Worm (Caenorhabditis elegans) whole organism, mixed stage, embryonic: ENCODE measurements around the gene fbxa-220.

Experiments
- M03D4.4 ChIP-seq: sonication (generic microtip); optimal IDR thresholded peaks from 2 replicates; lab custom pipeline; 2017; ENCODE audit warnings: mild to moderate bottlenecking, missing genetic modification characterization, missing compliant biosample characterization
- bed-3 ChIP-seq: fragments of 200-800 bp; sonication (Bioruptor generic); optimal IDR thresholded peaks from 3 replicates; lab custom pipeline; 2018; ENCODE audit warnings: mild to moderate bottlenecking, missing genetic modification characterization, moderate library complexity, missing compliant biosample characterization
- blmp-1 ChIP-seq: fragments of 150-350 bp; optimal IDR thresholded peaks from 2 replicates; lab custom pipeline; 2014; ENCODE audit warnings: missing biosample characterization, missing genetic modification characterization
- ceh-39 ChIP-seq: fragments of 150-350 bp; optimal IDR thresholded peaks from 2 replicates; lab custom pipeline; 2014; ENCODE audit warnings: missing biosample characterization, missing genetic modification characterization
- ceh-43 ChIP-seq: fragments of 200-800 bp; sonication (Bioruptor generic); optimal IDR thresholded peaks from 2 replicates; lab custom pipeline; 2018; ENCODE audit warnings: mild to moderate bottlenecking, missing genetic modification characterization, moderate library complexity, missing compliant biosample characterization
- ceh-83 ChIP-seq: fragments of 200-800 bp; sonication (Bioruptor generic); optimal IDR thresholded peaks from 2 replicates; lab custom pipeline; 2018; ENCODE audit warnings: mild to moderate bottlenecking, missing genetic modification characterization, missing compliant biosample characterization
- ces-1 ChIP-seq: fragments of 150-350 bp; optimal IDR thresholded peaks from 2 replicates; lab custom pipeline; 2014; ENCODE audit warnings: missing biosample characterization, missing genetic modification reagents, missing genetic modification characterization
- drap-1 ChIP-seq: fragments of 200-800 bp; sonication (Bioruptor generic); optimal IDR thresholded peaks from 3 replicates; lab custom pipeline; 2018; ENCODE audit warnings: mild to moderate bottlenecking, missing genetic modification characterization, missing compliant biosample characterization
- elt-1 ChIP-seq: sonication (generic microtip); optimal IDR thresholded peaks from 2 replicates; lab custom pipeline; 2017; ENCODE audit warnings: missing genetic modification characterization, mild to moderate bottlenecking, missing compliant biosample characterization, antibody characterized with exemption, moderate library complexity, borderline replicate concordance; ENCODE audit not compliant: insufficient read depth
- elt-3 ChIP-seq: fragments of 150-350 bp; optimal IDR thresholded peaks from 2 replicates; lab custom pipeline; 2014; ENCODE audit warnings: missing biosample characterization, missing genetic modification characterization
- ham-2 ChIP-seq: fragments of 200-800 bp; sonication (Bioruptor generic); optimal IDR thresholded peaks from 2 replicates; lab custom pipeline; 2018; ENCODE audit warnings: mild to moderate bottlenecking, missing genetic modification characterization, missing compliant biosample characterization
- hlh-1 ChIP-seq: fragments of 150-350 bp; optimal IDR thresholded peaks from 2 replicates; lab custom pipeline; 2014; ENCODE audit warnings: missing biosample characterization, missing genetic modification reagents, missing genetic modification characterization
- lin-13 ChIP-seq: fragments of 150-350 bp; optimal IDR thresholded peaks from 2 replicates; lab custom pipeline; 2014; ENCODE audit warnings: missing biosample characterization, missing genetic modification characterization
- lsy-2 ChIP-seq: fragments of 150-350 bp; optimal IDR thresholded peaks from 2 replicates; lab custom pipeline; 2014; ENCODE audit warnings: missing biosample characterization, missing genetic modification characterization
- mab-5 ChIP-seq: fragments of 150-350 bp; optimal IDR thresholded peaks from 2 replicates; lab custom pipeline; 2014; ENCODE audit warnings: missing biosample characterization, missing genetic modification characterization
- mep-1 ChIP-seq: fragments of 150-350 bp; optimal IDR thresholded peaks from 2 replicates; lab custom pipeline; 2017; ENCODE audit warnings: missing biosample characterization, missing genetic modification reagents, missing genetic modification characterization, inconsistent platforms
- mls-2 ChIP-seq: sonication (generic microtip); optimal IDR thresholded peaks from 2 replicates; lab custom pipeline; 2016; ENCODE audit warnings: mild to moderate bottlenecking, missing genetic modification characterization, moderate library complexity, missing compliant biosample characterization
- nhr-12 ChIP-seq: fragments of 150-350 bp; optimal IDR thresholded peaks from 2 replicates; lab custom pipeline; 2014; ENCODE audit warnings: missing biosample characterization, missing genetic modification characterization
- nhr-2 ChIP-seq: fragments of 150-350 bp; optimal IDR thresholded peaks from 2 replicates; lab custom pipeline; 2014; ENCODE audit warnings: missing biosample characterization, missing genetic modification characterization
- nhr-237 ChIP-seq: fragments of 150-350 bp; optimal IDR thresholded peaks from 2 replicates; lab custom pipeline; 2014; ENCODE audit warnings: missing biosample characterization, missing genetic modification characterization
- nhr-28 ChIP-seq: fragments of 150-350 bp; optimal IDR thresholded peaks from 2 replicates; lab custom pipeline; 2014; ENCODE audit warnings: missing biosample characterization, missing genetic modification characterization
- nhr-76 ChIP-seq: sonication (generic microtip); optimal IDR thresholded peaks from 2 replicates; lab custom pipeline; 2017; ENCODE audit warnings: missing biosample characterization, missing genetic modification characterization
- sem-2 ChIP-seq: fragments of 200-800 bp; sonication (Bioruptor generic); optimal IDR thresholded peaks from 2 replicates; lab custom pipeline; 2018; ENCODE audit warnings: mild to moderate bottlenecking, missing genetic modification characterization, missing compliant biosample characterization
- snpc-4 ChIP-seq: fragments of 150-350 bp; optimal IDR thresholded peaks from 2 replicates; lab custom pipeline; 2014; ENCODE audit warnings: missing biosample characterization, missing genetic modification characterization
- sptf-1 ChIP-seq: sonication (generic microtip); optimal IDR thresholded peaks from 2 replicates; lab custom pipeline; 2017; ENCODE audit warnings: mild to moderate bottlenecking, missing genetic modification characterization, moderate library complexity, missing compliant biosample characterization
- tbx-8 ChIP-seq: fragments of 200-800 bp; sonication (Bioruptor generic); optimal IDR thresholded peaks from 2 replicates; lab custom pipeline; 2018; ENCODE audit warnings: mild to moderate bottlenecking, missing genetic modification characterization, moderate library complexity, missing compliant biosample characterization
- unc-120 ChIP-seq: sonication (generic microtip); optimal IDR thresholded peaks from 2 replicates; lab custom pipeline; 2017; ENCODE audit warnings: missing genetic modification characterization, missing compliant biosample characterization; ENCODE audit not compliant: poor library complexity, severe bottlenecking
- unc-39 ChIP-seq: fragments of 150-350 bp; optimal IDR thresholded peaks from 2 replicates; lab custom pipeline; 2014; ENCODE audit warnings: missing biosample characterization, missing genetic modification characterization
- unc-62 ChIP-seq: fragments of 150-350 bp; optimal IDR thresholded peaks from 2 replicates; lab custom pipeline; 2014; ENCODE audit warnings: missing biosample characterization, missing genetic modification reagents, missing genetic modification characterization
- zip-8 ChIP-seq: fragments of 150-350 bp; optimal IDR thresholded peaks from 2 replicates; lab custom pipeline; 2014; ENCODE audit warnings: missing biosample characterization, missing genetic modification characterization
- ztf-11 ChIP-seq: fragments of 150-350 bp; optimal IDR thresholded peaks from 2 replicates; lab custom pipeline; 2014; ENCODE audit warnings: missing biosample characterization, missing genetic modification characterization

Gene fbxa-220

DNA sequence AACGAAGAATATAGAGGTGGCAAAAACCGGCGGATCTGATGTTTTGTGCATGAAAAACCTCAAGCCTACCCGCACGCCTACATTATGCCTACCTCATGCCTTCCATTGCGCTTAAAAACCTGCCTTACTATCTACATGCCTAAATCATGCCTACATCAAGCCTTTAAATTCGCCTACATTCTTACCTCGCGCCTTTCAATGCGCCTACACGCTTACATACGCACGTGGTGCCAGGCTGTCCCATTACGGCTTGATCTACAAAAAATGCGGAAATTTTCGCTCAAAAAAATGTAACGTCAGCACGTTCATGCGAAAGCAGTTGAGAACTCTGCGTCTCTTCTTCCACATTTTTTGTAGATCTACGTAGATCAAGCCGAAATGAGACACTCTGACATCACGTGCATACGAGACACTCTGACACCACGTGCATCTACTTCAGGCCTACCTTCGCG is at the start of gene fbxa-220:
TSS of gene fbxa-220 (minus strand) at position 51 of the 452 bp plus-strand sequence.
- TF ChIP-seq ztf-11 (tag; lab: Kevin White, UChicago) (no peak), unc-62 (GFP tag; lab: Kevin White, UChicago) (no peak), drap-1 (GFP tag; lab: Kevin White, UChicago) (no peak), nhr-12 (tag; lab: Kevin White, UChicago) (no peak), blmp-1 (tag; lab: Kevin White, UChicago) (no peak), ceh-83 (GFP tag; lab: Kevin White, UChicago) (no peak), elt-1 (no peak)

DNA sequence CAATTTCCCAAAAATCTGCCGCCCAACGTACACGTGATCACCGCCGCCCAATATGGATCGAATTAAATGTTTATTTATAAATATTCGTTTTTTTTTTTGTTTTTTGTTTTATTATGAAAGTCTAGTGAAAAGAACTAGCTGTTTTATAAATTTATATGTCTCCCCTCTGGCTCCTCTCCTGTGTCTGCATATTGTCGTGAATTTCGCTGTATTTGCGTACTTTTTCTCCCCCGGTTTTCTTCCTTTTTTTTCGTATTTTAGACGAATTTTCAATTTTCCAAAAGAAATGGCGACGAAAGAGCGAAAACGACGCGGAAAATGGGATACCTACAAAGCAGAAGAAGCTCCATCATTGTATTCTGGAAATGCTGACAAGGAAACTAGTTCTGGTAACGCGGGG is 42.4 kb upstream of the fbxa-220 start, which contains the start of gene xpb-1:
TSS of gene xpb-1 (plus strand) at position 262 of the 400 bp plus-strand sequence.
- TF ChIP-seq ceh-39 (tag; lab: Kevin White, UChicago) (no peak), drap-1 (GFP tag; lab: Kevin White, UChicago) (no peak), hlh-1 (tag; lab: Kevin White, UChicago) (no peak), blmp-1 (tag; lab: Kevin White, UChicago) (no peak), sptf-1 (tag; lab: Kevin White, UChicago) (no peak), ces-1 (GFP tag; lab: Kevin White, UChicago) (no peak), unc-62 (GFP tag; lab: Kevin White, UChicago) (no peak), ceh-43 (GFP tag; lab: Kevin White, UChicago) (no peak), mep-1 (tag; lab: Kevin White, UChicago) (no peak), lin-13 (no peak), mab-5 (tag; lab: Kevin White, UChicago) (no peak), zip-8 (tag; lab: Kevin White, UChicago) (no peak), snpc-4 (tag; lab: Kevin White, UChicago) (no peak), nhr-76 (tag; lab: Kevin White, UChicago) (no peak), elt-3 (no peak)

DNA sequence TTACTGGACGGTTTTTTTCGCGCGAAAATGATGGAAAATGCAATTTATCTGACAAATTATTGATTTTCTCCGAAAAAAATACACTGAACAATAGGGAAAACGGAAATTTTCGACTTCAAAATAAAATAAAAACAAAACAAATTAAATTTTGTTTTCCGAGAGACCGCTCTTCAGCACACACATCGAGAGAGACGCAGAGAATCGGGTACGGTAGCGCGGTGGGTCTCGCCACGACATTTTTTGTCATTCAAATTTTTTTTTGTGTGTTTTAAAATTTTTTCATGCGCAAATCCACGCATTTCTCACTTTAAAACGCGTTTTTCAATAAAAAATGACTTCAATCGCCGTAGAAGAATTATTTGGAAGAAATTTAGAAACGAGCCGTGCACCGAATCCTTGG is 40.1 kb upstream of the fbxa-220 start:
- TF ChIP-seq lin-13 (no peak), unc-39 (tag; lab: Kevin White, UChicago) (no peak), lsy-2 (tag; lab: Kevin White, UChicago) (no peak), nhr-12 (tag; lab: Kevin White, UChicago) (no peak)

DNA sequence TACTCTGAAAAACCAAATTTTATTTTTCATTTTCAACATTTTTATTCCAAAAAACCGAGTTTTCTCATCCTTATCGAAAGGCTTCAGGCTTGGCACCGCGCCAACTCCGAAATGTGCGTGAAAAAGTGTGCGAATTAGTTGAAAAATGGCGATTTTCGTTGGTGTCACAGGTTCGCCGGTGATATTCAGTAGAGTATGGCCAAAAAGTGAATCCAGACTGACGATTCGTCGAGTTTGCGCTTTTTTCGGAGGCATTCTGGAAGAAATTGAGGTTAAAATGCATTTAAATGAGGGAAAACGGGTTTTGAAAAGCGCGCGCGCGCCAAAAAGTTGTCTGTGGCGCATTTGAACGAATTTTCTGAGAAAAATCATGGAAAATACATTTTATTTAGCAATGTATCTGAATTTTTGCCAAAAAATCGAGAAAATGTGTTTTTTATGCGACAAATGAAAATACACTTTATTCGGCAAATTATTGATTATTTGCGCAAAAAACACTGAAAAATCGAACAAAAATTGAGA is 39.6 kb upstream of the fbxa-220 start, which contains the start of the genes Y66D12A.16 and such-1:
TSS of gene Y66D12A.16 (plus strand) at position 51 of the 522 bp plus-strand sequence.
TSS of gene such-1 (minus strand) at position 256 of the 522 bp plus-strand sequence.
- TF ChIP-seq snpc-4 (tag; lab: Kevin White, UChicago) (no peak), ztf-11 (tag; lab: Kevin White, UChicago) (no peak), lsy-2 (tag; lab: Kevin White, UChicago) (no peak), unc-62 (GFP tag; lab: Kevin White, UChicago) (no peak), hlh-1 (tag; lab: Kevin White, UChicago) (no peak), nhr-237 (tag; lab: Kevin White, UChicago) (no peak), sem-2 (GFP tag; lab: Kevin White, UChicago) (no peak), elt-3 (no peak), nhr-2 (no peak), M03D4.4 (tag; lab: Kevin White, UChicago) (no peak)

DNA sequence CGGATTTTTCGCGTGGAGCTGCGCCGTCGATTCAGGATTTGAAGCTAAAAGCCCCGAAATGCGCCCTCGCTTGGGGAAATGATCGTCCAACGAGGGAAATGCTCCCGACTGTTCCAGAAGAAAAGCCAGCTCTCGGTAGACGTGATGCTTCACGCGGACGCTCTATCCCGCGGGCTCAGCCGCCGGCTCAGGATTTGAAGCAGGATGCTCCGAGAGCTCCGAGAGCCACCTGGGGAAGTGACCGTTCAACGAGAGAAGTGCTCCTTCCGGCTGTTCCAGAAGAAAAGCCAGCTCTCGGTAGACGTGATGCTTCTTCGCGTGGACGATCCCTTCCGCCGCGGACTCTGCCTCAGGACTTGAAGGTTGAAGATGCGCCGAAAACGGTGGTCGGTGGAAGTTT is 26.8 kb upstream of the fbxa-220 start:
- TF ChIP-seq unc-62 (GFP tag; lab: Kevin White, UChicago) (no peak), mep-1 (tag; lab: Kevin White, UChicago) (no peak), nhr-28 (no peak), nhr-2 (no peak), nhr-237 (tag; lab: Kevin White, UChicago) (no peak), elt-3 (no peak), tbx-8 (GFP tag; lab: Kevin White, UChicago) (no peak)
- TF ChIP-seq, all 35 proteins: peak for 0

DNA sequence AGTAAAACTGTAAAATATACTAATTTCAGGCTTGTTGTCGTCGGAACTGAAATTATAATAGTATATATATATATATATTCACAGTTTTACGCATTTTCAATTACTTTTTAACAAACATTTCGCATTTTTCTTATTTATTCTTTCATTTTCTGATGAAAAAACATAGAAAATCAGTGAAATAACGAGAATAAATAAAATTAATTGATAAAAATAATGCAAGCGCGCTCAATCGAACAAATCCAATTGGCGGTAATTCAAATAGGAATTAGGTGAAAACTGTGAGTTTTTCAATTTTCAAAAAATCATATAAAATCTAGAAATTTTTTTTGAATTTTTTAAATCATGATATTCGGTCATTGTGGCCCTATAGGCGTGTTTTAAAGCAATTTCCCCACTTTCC is 26.1 kb upstream of the fbxa-220 start:
- TF ChIP-seq bed-3 (GFP tag; lab: Kevin White, UChicago) (no peak), lin-13 (no peak), ceh-43 (GFP tag; lab: Kevin White, UChicago) (no peak), snpc-4 (tag; lab: Kevin White, UChicago) (no peak), ham-2 (GFP tag; lab: Kevin White, UChicago) (no peak), mls-2 (tag; lab: Kevin White, UChicago) (no peak), elt-3 (no peak), drap-1 (GFP tag; lab: Kevin White, UChicago) (no peak), unc-39 (tag; lab: Kevin White, UChicago) (no peak), mab-5 (tag; lab: Kevin White, UChicago) (no peak), nhr-237 (tag; lab: Kevin White, UChicago) (no peak), unc-120 (tag; lab: Kevin White, UChicago) (no peak), zip-8 (tag; lab: Kevin White, UChicago) (no peak), mep-1 (tag; lab: Kevin White, UChicago) (no peak)
